Worm (Caenorhabditis elegans) whole organism, early embryonic: ENCODE data around the gene T07D3.4.

ENCODE experiments used
- ets-7 ChIP-seq: sonication (generic microtip); optimal IDR thresholded peaks from 2 replicates; lab custom pipeline; 2016; ENCODE audit warnings: missing genotype, missing genetic modification characterization, missing compliant biosample characterization
- flt-1 ChIP-seq: fragments of 200-800 bp; sonication (Bioruptor generic); IDR thresholded peaks from 2 replicates; pipeline ENCODE4 v1.3.6; 2022; ENCODE audit warnings: missing genetic modification characterization, missing compliant biosample characterization
- hmg-4 ChIP-seq: fragments of 200-800 bp; sonication (Bioruptor generic); optimal IDR thresholded peaks from 2 replicates; lab custom pipeline; 2018; ENCODE audit warnings: mild to moderate bottlenecking, missing genetic modification characterization, missing compliant biosample characterization

DNA sequence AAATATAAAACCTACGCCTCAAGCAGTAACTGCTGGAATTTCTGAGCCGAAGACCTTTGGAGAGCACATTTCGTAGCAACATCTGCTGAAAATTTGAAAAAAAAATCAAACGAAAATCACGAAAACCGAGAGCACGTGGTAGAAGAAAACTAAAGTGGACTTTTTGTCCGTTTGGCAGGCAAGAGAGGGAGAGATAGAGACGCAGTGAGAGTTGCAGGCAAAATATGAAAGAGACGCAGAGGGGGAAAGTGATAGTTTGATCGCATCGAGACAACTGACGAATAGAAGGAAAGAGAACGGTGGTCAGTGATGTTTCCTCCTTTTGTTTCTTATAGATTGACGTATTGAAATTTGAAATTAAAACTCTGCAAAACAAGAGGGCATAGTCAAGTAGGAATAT, 39.6 kb upstream of the T07D3.4 start, which contains the start of the genes acdh-9 and F28A10.13:
- TF ChIP-seq flt-1 (GFP tag; lab: Robert Waterston, UW): no peak
- TF ChIP-seq ets-7: no peak
- TF ChIP-seq hmg-4 (GFP tag; lab: Kevin White, UChicago): no peak
